Fruit fly (Drosophila melanogaster) S2 (cell line): ENCODE results near the gene CG13692.

Experiments used
- CG8478 ChIP-seq: fragments of >200 bp; optimal IDR thresholded peaks from 2 replicates; lab custom pipeline; 2018
- CTCF ChIP-seq, 2 experiments: fragments of >200 bp; optimal IDR thresholded peaks; 2 replicates each; lab custom pipeline; 2018

Gene CG13692

DNA sequence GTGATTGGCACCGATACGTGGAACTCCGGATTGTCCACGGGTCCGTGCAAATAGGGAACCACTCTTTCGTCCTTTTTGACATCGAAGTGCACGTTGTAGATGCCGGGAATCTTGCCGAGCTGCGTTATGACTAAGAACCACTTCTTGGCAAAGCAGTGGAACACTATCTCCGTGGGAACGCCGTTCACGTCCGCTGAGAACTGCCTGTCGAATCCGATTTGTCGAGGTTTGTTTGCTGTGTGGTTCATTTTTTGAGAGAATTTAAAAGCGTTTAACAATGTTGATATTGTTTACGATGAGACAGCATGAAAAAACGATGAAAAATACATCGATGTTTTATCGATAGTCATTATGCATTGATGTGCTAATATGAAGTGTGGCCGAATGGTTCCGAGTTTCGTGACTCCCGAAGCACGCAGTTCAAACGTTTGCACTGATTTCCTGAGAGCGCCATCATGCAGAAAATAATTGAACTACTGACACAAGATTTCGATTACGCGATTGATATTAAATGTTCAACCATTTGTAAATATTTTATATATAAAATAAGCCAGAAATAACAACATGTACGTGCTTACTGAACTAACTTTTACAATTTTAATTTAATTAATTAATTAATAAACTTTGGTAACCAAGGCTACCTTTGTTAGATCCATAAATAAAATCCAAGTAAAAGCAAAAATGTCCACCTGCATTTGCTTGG, at the start of gene CG13692, which contains the start of gene CG11885:
CG13692 (plus strand) TSS at position 653 of the 703 bp plus-strand sequence.
CG11885 (minus strand) TSS at position 332 of the 703 bp plus-strand sequence.
- TF ChIP-seq CG8478 (lab: Kevin White, UChicago): no peak
- TF ChIP-seq CTCF (optimal IDR thresholded peaks at IDR 0.05; lab: Kevin White, UChicago): peak; percentile 92 to 94

DNA sequence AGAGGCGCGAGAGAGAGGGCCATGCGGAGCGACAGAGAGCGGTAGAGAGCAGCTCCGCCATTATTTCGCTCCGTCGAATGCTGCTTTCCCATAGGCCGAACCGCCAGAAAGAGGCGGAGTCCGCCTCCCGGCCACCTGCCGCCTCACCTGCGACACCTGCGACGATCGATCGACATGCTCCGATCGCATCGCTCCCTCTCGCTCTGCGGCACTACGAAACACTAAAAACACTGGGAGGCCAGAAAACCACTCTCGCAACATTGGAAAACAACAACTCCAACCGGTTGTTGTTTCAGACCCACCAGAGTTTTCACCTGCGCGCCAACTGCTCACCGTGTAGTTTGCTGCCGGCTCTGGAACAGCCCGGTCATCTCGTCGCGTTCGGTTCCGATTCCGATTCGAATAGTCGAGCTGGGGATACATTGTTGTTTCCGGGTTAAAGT, 43.8 kb upstream of the CG13692 start, which contains the start of gene al:
al (plus strand) TSS at position 333 of the 443 bp plus-strand sequence.
- no peak for TF ChIP-seq CTCF (optimal IDR thresholded peaks at IDR 0.05; lab: Kevin White, UChicago)

DNA sequence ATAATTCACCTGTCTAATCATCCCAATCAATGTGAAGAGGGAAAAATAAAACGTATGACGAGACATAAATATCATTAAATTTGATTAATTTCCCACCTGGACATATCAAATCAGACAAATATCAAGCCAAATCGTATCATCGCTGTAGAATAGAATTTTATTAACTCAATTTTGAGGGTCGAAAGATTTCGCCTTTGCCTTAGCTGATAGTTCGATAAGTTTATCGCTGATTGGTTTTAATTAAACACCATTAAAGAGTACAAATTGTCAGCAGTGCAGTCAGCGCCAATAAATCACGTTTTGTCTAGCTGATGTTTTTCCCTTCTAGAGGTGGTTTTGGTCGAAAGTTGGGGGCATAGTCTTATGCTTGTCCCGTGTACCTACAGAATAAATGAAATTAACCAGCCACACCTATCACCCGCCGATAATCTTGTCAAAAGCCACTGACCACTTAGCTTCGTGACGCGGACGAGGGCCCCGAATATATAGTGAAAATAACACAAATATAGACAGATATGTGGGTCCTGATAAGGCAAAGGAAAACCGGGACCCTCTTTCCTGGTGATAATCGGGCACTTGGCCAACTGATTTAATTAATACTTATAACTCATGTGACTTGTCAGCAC, 42.6 kb upstream of the CG13692 start:
- TF ChIP-seq CTCF (optimal IDR thresholded peaks at IDR 0.05; lab: Kevin White, UChicago) (no peak), CG8478 (lab: Kevin White, UChicago) (no peak)

DNA sequence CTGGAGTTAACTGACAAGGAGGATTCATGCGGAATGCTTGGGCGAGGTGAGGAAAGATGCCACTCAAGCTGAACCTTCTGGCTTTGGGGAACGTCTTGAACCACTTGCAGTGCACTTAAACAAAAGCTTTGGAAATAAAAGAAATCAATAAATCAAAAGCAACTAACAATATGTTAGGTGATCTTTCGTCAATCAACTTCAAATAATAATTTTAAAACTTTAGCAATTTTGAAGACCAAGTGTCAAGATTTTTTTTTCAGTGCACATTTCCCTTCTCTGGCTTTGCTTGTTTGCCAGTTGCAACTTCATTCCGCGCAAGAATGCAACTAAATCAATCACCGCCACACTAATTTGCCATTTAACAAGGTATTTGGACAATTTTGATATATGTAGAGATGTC, 38.8 kb upstream of the CG13692 start:
- no peak for TF ChIP-seq CTCF (optimal IDR thresholded peaks at IDR 0.05; lab: Kevin White, UChicago)

DNA sequence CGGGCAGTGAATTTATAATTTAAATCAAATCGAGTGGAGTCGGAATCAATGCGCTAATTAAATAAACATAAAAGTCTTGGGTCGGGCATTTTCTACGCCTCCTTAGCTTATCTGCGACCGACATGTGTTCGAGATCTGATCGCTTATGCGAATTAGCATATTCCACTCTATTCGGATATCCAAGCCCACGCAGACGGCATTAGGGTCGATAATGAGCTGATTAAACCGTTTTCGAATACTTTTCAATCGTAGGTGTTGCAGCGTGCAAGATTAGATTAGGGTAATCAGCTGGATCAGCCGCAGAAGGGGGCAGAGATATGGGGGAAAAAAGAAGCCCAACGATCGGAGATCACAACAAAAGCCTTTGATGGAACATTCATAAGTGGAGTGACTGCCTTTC, 31.1 kb upstream of the CG13692 start:
- TF ChIP-seq CTCF (optimal IDR thresholded peaks at IDR 0.05; lab: Kevin White, UChicago) (no peak), CG8478 (lab: Kevin White, UChicago) (no peak)

DNA sequence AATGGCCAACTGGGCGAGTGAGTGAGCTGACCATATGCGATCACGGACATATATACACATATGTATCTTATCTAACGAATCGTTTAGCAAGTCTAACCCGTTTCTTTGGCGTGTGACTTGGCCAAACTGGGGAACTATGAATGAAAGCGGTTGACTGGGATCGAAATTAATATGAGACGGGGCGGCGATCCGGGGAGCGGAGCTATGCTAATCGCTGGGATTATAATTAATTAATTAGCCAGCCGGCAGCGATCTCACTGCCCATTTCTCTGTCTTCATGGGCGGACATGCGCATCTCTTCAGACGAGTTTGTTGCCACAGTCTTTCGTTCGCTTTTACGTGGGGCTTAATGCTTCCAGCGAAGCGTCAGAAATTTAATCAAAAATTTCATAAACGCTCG, 29.0 kb upstream of the CG13692 start:
- no peak for TF ChIP-seq CG8478 (lab: Kevin White, UChicago)
- TF ChIP-seq CTCF (optimal IDR thresholded peaks at IDR 0.05; lab: Kevin White, UChicago): no peak

DNA sequence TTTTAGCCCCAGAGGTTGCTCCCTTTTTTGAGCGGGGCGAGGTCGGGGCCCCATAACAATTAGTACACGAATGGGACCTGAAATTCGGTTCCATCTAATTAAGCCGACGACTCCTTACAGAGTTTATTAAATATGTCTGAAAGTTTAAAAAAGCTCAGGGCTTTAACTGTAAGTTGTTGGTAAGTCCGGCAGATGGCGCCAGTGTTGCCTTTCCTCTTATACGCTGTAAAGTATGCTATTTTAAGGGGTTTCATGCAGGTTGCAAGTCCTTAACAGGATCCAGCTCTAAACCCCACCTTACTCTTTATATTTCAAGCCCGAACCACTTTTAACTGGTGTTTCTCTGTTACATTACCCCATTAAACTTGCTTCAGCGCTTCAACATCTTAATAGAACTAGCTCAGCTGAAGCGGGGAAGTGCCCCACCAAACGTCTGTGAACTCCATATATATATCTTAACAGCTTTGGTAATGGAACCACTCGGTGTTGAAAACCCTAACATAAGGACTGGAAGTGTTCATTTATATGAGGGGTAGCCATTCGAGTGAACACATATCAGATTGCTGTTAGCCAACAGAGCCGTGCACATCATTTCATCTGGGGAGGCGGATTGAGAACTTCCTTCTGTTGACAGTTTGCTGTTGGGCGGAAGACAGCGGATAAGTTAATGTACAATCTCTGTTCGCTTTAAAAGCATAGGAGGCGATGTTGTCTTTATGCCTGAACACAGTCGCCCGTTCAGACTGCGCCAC, 26.0 kb upstream of the CG13692 start:
- TF ChIP-seq CG8478 (lab: Kevin White, UChicago) (no peak), CTCF (optimal IDR thresholded peaks at IDR 0.05; lab: Kevin White, UChicago) (peak; percentile 83 to 86)

DNA sequence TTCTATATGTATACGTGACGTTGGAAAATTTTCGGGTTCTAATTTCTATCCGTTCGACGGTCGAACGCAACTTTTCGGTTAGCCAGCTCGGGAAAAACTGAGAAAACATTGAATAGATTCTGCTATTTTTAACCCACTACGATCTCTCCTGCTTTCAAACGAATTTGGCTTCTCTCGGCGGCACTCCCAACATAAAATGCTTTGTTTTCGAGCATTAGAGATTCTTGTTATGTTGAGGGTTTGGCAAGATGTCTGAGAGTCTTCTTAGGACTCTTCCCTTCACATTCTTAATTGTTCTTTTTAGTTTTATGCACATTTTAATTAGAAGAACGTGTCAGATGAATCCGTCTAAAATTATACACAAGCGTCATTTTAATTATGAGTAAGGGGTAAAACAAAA, 19.5 kb upstream of the CG13692 start, which contains the start of gene CG4213:
CG4213 (minus strand) TSS at position 101 of the 400 bp plus-strand sequence.
- TF ChIP-seq CG8478 (lab: Kevin White, UChicago) (no peak), CTCF (optimal IDR thresholded peaks at IDR 0.05; lab: Kevin White, UChicago) (no peak)

DNA sequence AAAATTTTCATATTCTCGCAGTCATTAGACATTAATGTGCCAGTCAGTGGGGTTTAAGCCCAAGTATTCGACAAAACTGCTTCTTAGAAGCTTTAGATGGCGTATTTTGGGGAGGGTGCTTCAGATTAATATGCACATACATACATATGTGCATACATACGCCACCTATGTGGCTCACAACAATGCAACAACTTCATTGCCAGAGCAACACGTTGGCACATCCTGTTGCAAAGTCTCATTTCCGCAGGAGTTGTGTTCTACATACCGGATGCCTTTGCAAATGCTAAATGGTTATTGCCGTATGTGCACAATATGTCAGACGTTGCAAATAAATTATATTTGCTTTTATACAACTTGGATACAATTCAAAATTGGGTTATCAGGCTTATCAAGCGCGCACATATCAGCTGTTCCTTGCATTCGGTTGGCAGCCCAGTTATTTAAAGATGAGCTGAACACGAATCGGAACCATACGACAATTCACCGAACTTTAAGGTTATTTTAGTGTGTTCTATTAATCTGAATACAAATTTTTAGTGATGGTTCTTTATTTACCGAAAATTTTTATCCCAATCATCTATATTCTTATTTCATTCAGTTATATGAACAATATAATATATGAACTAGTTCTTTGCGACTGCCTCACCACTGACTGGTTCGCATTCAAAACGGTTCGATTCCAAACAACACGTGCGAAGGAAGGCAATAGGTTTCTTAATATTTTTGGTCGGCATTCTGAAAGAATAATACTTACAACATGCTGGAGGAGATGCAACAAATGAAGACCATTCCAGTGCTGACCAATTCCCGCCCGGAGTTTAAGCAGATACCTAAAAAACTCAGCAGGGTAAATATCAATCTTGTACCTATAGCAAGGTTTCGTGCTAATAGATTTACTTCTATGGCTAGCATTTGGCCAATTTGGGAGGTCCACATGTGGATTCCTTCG, 17.7 kb upstream of the CG13692 start, which contains the start of gene Polr1B:
Polr1B (plus strand) TSS at position 659 of the 949 bp plus-strand sequence.
- TF ChIP-seq CG8478 (lab: Kevin White, UChicago): no peak
- TF ChIP-seq CTCF (optimal IDR thresholded peaks at IDR 0.05; lab: Kevin White, UChicago): peak; percentile 77 to 85

DNA sequence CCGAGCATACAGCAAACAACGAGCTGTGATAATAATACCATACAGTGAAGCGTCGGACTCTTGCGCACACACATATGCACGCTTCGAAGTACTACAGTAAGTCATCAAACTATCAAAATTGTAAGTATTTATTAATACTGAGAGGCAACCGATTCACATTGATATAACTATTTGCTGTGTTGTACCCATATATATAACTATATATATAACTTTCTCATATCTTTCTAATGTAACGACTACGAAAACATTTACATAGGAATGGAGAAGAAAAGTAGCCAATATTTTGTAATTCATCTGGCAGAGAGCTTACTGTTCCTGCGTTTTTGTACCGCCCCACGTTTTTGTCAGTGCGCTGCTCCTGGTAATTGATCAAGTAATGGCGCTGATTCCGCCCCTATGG, 8.6 kb upstream of the CG13692 start:
- TF ChIP-seq CG8478 (lab: Kevin White, UChicago) (no peak), CTCF (optimal IDR thresholded peaks at IDR 0.05; lab: Kevin White, UChicago) (no peak)

DNA sequence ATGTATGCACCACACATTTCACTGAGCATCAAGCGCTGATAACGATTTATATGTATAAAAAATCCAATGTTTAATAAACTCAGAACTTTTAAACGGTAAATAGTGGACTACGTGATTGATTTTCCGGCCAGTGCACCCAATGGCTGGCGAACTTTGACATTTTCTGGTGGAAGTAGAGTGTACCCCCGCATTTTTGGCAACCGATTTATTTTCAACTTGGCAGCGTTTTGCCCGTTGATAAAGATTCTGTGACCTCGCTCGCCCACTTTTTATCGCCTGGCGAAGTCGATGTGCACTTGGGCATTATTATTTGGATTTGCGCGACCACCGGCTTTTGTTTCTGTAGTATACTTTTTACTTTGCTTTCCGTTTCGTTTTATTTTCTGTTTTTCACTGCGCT, 7.7 kb upstream of the CG13692 start:
- TF ChIP-seq CTCF (optimal IDR thresholded peaks at IDR 0.05; lab: Kevin White, UChicago) (no peak), CG8478 (lab: Kevin White, UChicago) (no peak)

DNA sequence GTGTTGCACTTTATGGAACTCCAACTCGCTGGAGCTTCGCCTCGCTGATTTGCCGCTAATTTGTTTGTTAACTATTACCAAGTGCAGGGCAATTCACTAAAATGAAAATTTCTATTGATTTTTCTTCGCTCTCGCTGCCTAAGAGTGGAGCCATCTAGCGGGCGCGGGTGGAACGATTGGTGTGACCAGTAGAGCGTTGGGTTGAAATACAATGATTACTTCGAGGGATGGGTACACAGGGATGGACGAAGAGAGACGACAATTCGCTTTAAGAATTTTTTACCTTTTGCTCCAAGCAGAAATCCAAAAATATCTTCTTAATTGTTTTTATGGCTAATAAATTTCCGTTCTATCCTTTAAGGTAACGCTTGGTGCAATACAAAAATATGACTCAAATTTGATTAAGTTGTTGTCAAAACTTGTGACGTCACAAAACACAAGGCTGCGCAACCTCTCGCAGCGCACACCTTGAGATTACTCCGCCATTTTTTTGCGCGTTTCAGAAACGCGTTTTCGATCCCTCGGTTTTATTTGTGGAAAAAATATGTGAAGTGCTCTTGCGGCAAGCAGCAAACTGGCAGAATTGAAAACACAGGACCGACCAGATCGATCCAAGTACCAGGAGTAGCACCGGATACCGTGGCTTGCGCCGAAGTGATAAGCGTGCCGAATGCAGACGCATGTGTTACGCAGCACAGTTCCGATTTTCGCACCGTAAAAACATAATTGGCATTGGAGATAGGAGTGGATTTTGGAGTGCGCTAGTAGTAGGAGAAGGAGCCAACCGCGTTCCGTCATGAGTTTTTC, 6.8 kb upstream of the CG13692 start, which contains the start of the genes AP-2alpha and ebi:
AP-2alpha (minus strand) TSS at position 185 of the 807 bp plus-strand sequence.
ebi (plus strand) TSS at position 475 of the 807 bp plus-strand sequence.
- TF ChIP-seq CTCF (optimal IDR thresholded peaks at IDR 0.05; lab: Kevin White, UChicago): peak; percentile 89
- TF ChIP-seq CG8478 (lab: Kevin White, UChicago): no peak
